Fruit fly (Drosophila melanogaster) whole organism, embryonic: Measurements from ENCODE around the gene Oatp33Eb.

Experiments used
- Blimp-1 ChIP-seq: fragments of 200-800 bp; sonication (Bioruptor generic); optimal IDR thresholded peaks from 3 replicates; lab custom pipeline; 2018; ENCODE audit warnings: missing biosample characterization, missing genetic modification characterization, mild to moderate bottlenecking, moderate library complexity, missing genetic modification reagents
- CG10979 ChIP-seq: fragments of 200-800 bp; sonication (Bioruptor generic); optimal IDR thresholded peaks from 2 replicates; lab custom pipeline; 2018; ENCODE audit warnings: missing biosample characterization, mild to moderate bottlenecking, missing genetic modification characterization, moderate library complexity
- CG11723 ChIP-seq: fragments of 200-800 bp; sonication (Bioruptor generic); optimal IDR thresholded peaks from 2 replicates; lab custom pipeline; 2017; ENCODE audit warnings: missing biosample characterization, mild to moderate bottlenecking, missing genetic modification characterization
- CG12219 ChIP-seq: fragments of 200-800 bp; sonication (Bioruptor generic); optimal IDR thresholded peaks from 3 replicates; lab custom pipeline; 2018; ENCODE audit warnings: missing biosample characterization, mild to moderate bottlenecking, missing genetic modification characterization
- CG12769 ChIP-seq: fragments of 200-800 bp; sonication (Bioruptor generic); optimal IDR thresholded peaks from 2 replicates; lab custom pipeline; 2019; ENCODE audit warnings: missing biosample characterization, mild to moderate bottlenecking, missing genetic modification characterization, moderate library complexity
- CG14667 ChIP-seq: fragments of 200-800 bp; sonication (Bioruptor generic); IDR thresholded peaks from 2 replicates; pipeline ENCODE4 v1.3.6; 2022; ENCODE audit warnings: missing biosample characterization, missing genetic modification characterization
- CG15269 ChIP-seq: fragments of 200-800 bp; sonication (Bioruptor generic); optimal IDR thresholded peaks from 2 replicates; lab custom pipeline; 2018; ENCODE audit warnings: missing biosample characterization, mild to moderate bottlenecking, missing genetic modification characterization, moderate library complexity
- CG1529 ChIP-seq: fragments of 200-800 bp; sonication (Bioruptor generic); optimal IDR thresholded peaks from 3 replicates; lab custom pipeline; 2018; ENCODE audit warnings: missing biosample characterization, missing genetic modification characterization
- CG2116 ChIP-seq: fragments of 200-800 bp; sonication (Bioruptor generic); optimal IDR thresholded peaks from 3 replicates; lab custom pipeline; 2018; ENCODE audit warnings: missing biosample characterization, mild to moderate bottlenecking, missing genetic modification characterization
- CG2199 ChIP-seq: fragments of 200-800 bp; sonication (Bioruptor generic); IDR thresholded peaks from 3 replicates; pipeline ENCODE4 v1.3.6; 2022; ENCODE audit warnings: missing biosample characterization, missing genetic modification characterization
- CG2678 ChIP-seq: fragments of 200-800 bp; sonication (Bioruptor generic); optimal IDR thresholded peaks from 3 replicates; lab custom pipeline; 2019; ENCODE audit warnings: missing biosample characterization, mild to moderate bottlenecking, missing genetic modification characterization, moderate library complexity
- CG33557 ChIP-seq: fragments of 200-800 bp; sonication (Bioruptor generic); optimal IDR thresholded peaks from 2 replicates; lab custom pipeline; 2019; ENCODE audit warnings: missing biosample characterization, mild to moderate bottlenecking, missing genetic modification characterization, moderate library complexity
- CG3726 ChIP-seq: fragments of 200-800 bp; sonication (Bioruptor generic); IDR thresholded peaks from 3 replicates; pipeline ENCODE4, ENCODE4 v1.3.6; 2022; ENCODE audit warnings: missing biosample characterization, missing genetic modification characterization
- CG4707 ChIP-seq: fragments of 200-800 bp; sonication (Bioruptor generic); optimal IDR thresholded peaks from 2 replicates; lab custom pipeline; 2018; ENCODE audit warnings: missing biosample characterization, mild to moderate bottlenecking, missing genetic modification characterization, moderate library complexity
- CG6813 ChIP-seq: fragments of 200-800 bp; sonication (Bioruptor generic); optimal IDR thresholded peaks from 2 replicates; lab custom pipeline; 2017; ENCODE audit warnings: missing biosample characterization, missing genetic modification characterization, mild to moderate bottlenecking, moderate library complexity, missing genetic modification reagents
- CG8281 ChIP-seq: fragments of 200-800 bp; sonication (Bioruptor generic); optimal IDR thresholded peaks from 2 replicates; lab custom pipeline; 2018; ENCODE audit warnings: missing biosample characterization, mild to moderate bottlenecking, missing genetic modification characterization, moderate library complexity
- CG8359 ChIP-seq: fragments of 200-800 bp; sonication (Bioruptor generic); optimal IDR thresholded peaks from 2 replicates; lab custom pipeline; 2017; ENCODE audit warnings: missing biosample characterization, mild to moderate bottlenecking, missing genetic modification characterization, borderline replicate concordance
- CoRest ChIP-seq: fragments of 200-800 bp; sonication (Bioruptor generic); optimal IDR thresholded peaks from 3 replicates; lab custom pipeline; 2018; ENCODE audit warnings: missing biosample characterization, mild to moderate bottlenecking, missing genetic modification characterization, moderate library complexity
- D19A ChIP-seq: fragments of 200-800 bp; optimal IDR thresholded peaks from 3 replicates; lab custom pipeline; 2019; ENCODE audit warnings: missing biosample characterization, mild to moderate bottlenecking, missing genetic modification characterization, moderate library complexity
- Dad ChIP-seq: fragments of 200-800 bp; sonication (Bioruptor generic); optimal IDR thresholded peaks from 3 replicates; lab custom pipeline; 2016; ENCODE audit warnings: missing biosample characterization, missing genetic modification characterization
- Drgx ChIP-seq: fragments of 200-800 bp; sonication (Bioruptor generic); IDR thresholded peaks from 2 replicates; pipeline ENCODE4 v1.3.6; 2022; ENCODE audit warnings: missing biosample characterization, missing genetic modification characterization
- E2f1 ChIP-seq: fragments of 200-800 bp; sonication (Bioruptor generic); IDR thresholded peaks from 2 replicates; pipeline ENCODE4 v1.3.6; 2022; ENCODE audit warnings: missing biosample characterization, missing genetic modification characterization
- Fer1 ChIP-seq: fragments of 200-800 bp; sonication (Bioruptor generic); optimal IDR thresholded peaks from 2 replicates; lab custom pipeline; 2017; ENCODE audit warnings: missing biosample characterization, mild to moderate bottlenecking, missing genetic modification characterization
- Fer3 ChIP-seq: fragments of 200-800 bp; sonication (Bioruptor generic); optimal IDR thresholded peaks from 2 replicates; lab custom pipeline; 2018; ENCODE audit warnings: missing biosample characterization, mild to moderate bottlenecking, missing genetic modification characterization, moderate library complexity
- H15 ChIP-seq: fragments of 200-800 bp; sonication (Bioruptor generic); IDR thresholded peaks from 3 replicates; pipeline ENCODE4 v1.3.6; 2022; ENCODE audit warnings: missing biosample characterization, missing genetic modification characterization
- Optix ChIP-seq: fragments of 200-800 bp; sonication (Bioruptor generic); IDR thresholded peaks from 3 replicates; pipeline ENCODE4 v1.3.6; 2022; ENCODE audit warnings: missing biosample characterization, missing genetic modification characterization
- PHDP ChIP-seq: fragments of 200-800 bp; sonication (Bioruptor generic); optimal IDR thresholded peaks from 3 replicates; lab custom pipeline; 2018; ENCODE audit warnings: missing biosample characterization, mild to moderate bottlenecking, missing genetic modification characterization, moderate library complexity
- Rfx ChIP-seq: fragments of 200-800 bp; sonication (Bioruptor generic); IDR thresholded peaks from 2 replicates; pipeline ENCODE4 v1.3.6; 2022; ENCODE audit warnings: missing biosample characterization, missing genetic modification characterization
- Taf1 ChIP-seq: fragments of 200-800 bp; sonication (Bioruptor generic); IDR thresholded peaks from 2 replicates; pipeline ENCODE4 v1.3.6; 2022; ENCODE audit warnings: missing biosample characterization, missing genetic modification characterization
- al ChIP-seq: fragments of 200-800 bp; sonication (Bioruptor generic); IDR thresholded peaks from 2 replicates; pipeline ENCODE4 v1.3.6; 2022; ENCODE audit warnings: missing biosample characterization, missing genetic modification characterization
- ato ChIP-seq: fragments of 200-800 bp; sonication (Bioruptor generic); IDR thresholded peaks from 2 replicates; pipeline ENCODE4 v1.3.6; 2022; ENCODE audit warnings: missing biosample characterization, missing genetic modification characterization; ENCODE audit not compliant: partially characterized antibody
- bab2 ChIP-seq: fragments of 200-800 bp; sonication (Bioruptor generic); optimal IDR thresholded peaks from 2 replicates; lab custom pipeline; 2016; ENCODE audit warnings: missing biosample characterization, missing genetic modification characterization
- bsh ChIP-seq, 2 experiments: fragments of 200-800 bp; sonication (Bioruptor generic); optimal IDR thresholded peaks; 2 replicates each; lab custom pipeline; 2017 to 2018; ENCODE audit warnings: mild to moderate bottlenecking in 2 of 2, missing biosample characterization in 2 of 2, missing genetic modification characterization in 2 of 2, moderate library complexity in 1 of 2
- dan ChIP-seq: fragments of 200-800 bp; sonication (Bioruptor generic); IDR thresholded peaks from 2 replicates; pipeline ENCODE4 v1.3.6; 2022; ENCODE audit warnings: missing biosample characterization, missing genetic modification characterization
- dmrt99B ChIP-seq: fragments of 200-800 bp; sonication (Bioruptor generic); optimal IDR thresholded peaks from 2 replicates; lab custom pipeline; 2018; ENCODE audit warnings: missing biosample characterization, mild to moderate bottlenecking, missing genetic modification characterization, moderate library complexity
- ems ChIP-seq: fragments of 200-800 bp; sonication (Bioruptor generic); optimal IDR thresholded peaks from 3 replicates; lab custom pipeline; 2016; ENCODE audit warnings: missing biosample characterization, missing genetic modification characterization
- fd96Cb ChIP-seq: fragments of 200-800 bp; sonication (Bioruptor generic); optimal IDR thresholded peaks from 2 replicates; lab custom pipeline; 2018; ENCODE audit warnings: missing biosample characterization, mild to moderate bottlenecking, missing genetic modification characterization, moderate library complexity
- gro ChIP-seq: fragments of 200-800 bp; sonication (Bioruptor generic); optimal IDR thresholded peaks from 2 replicates; lab custom pipeline; 2016; ENCODE audit warnings: missing biosample characterization, missing genetic modification characterization
- her ChIP-seq: fragments of 200-800 bp; sonication (Bioruptor generic); optimal IDR thresholded peaks from 2 replicates; lab custom pipeline; 2016; ENCODE audit warnings: missing biosample characterization, missing genetic modification characterization
- insv ChIP-seq, 2 experiments: fragments of 200-800 bp; sonication (Bioruptor generic); optimal IDR thresholded peaks; 3 replicates each; lab custom pipeline; 2016 to 2018; ENCODE audit warnings: missing biosample characterization in 2 of 2, missing genetic modification characterization in 2 of 2
- luna ChIP-seq: fragments of 200-800 bp; sonication (Bioruptor generic); optimal IDR thresholded peaks from 2 replicates; lab custom pipeline; 2016; ENCODE audit warnings: missing biosample characterization, missing genetic modification characterization
- mirr ChIP-seq: fragments of 200-800 bp; sonication (Bioruptor generic); optimal IDR thresholded peaks from 3 replicates; lab custom pipeline; 2018; ENCODE audit warnings: missing biosample characterization, mild to moderate bottlenecking, missing genetic modification characterization
- nau ChIP-seq: fragments of 200-800 bp; sonication (Bioruptor generic); optimal IDR thresholded peaks from 3 replicates; lab custom pipeline; 2017; ENCODE audit warnings: missing biosample characterization, mild to moderate bottlenecking, missing genetic modification characterization, missing genetic modification reagents
- pnt ChIP-seq: fragments of 200-800 bp; sonication (Bioruptor generic); optimal IDR thresholded peaks from 3 replicates; lab custom pipeline; 2016; ENCODE audit warnings: missing biosample characterization, missing genetic modification characterization
- row ChIP-seq: fragments of 200-800 bp; sonication (Bioruptor generic); IDR thresholded peaks from 3 replicates; pipeline ENCODE4 v1.3.6; 2022; ENCODE audit warnings: missing biosample characterization, missing genetic modification characterization
- run ChIP-seq: fragments of 200-800 bp; sonication (Bioruptor generic); optimal IDR thresholded peaks from 3 replicates; lab custom pipeline; 2018; ENCODE audit warnings: missing biosample characterization, mild to moderate bottlenecking, missing genetic modification characterization
- tap ChIP-seq: fragments of 200-800 bp; optimal IDR thresholded peaks from 3 replicates; lab custom pipeline; 2019; ENCODE audit warnings: missing biosample characterization, mild to moderate bottlenecking, missing genetic modification characterization, moderate library complexity
- zfh1 ChIP-seq: fragments of 200-800 bp; sonication (Bioruptor generic); IDR thresholded peaks from 3 replicates; pipeline ENCODE4 v1.3.6; 2022; ENCODE audit warnings: missing biosample characterization, missing genetic modification characterization

The Oatp33Eb gene

DNA sequence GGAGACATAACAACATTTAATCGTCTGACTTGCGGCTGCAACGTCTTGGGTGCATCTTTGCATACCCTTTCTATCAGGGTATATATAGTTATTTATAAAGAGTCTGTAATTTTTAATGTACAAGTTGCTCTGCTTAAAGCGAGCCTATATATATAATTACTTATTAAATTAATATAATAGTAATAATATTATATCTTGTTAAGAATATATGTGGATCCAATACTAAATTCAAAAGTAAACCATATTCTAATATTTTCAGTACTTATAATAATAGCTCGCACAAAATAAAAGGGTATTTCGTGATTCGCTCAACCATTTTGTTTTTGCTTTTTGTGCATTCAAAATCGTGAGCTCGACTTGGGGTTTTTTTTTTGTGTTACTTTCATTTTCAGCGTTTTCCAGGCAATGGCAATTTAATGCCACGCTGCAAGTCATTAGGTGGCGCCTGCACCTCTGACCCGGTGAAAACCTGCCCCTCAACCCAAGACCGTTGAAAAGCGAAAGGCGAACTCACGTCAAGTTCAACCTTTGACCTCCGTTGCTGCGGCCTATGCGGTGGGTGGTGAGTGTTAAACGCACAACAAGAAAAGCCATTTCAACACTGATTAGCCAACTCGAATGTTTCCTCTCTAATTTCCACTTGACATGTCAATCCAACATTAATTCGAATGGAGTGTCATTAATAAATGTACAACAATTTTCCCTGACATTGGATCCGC lies 37.8 kb downstream of the Oatp33Eb start (continued):
- TF ChIP-seq CG33557 (GFP tag; lab: Kevin White, UChicago) (no peak), dmrt99B (peak; percentile 45), zfh1 (GFP tag; lab: Robert Waterston, UW) (0 out of 3 replicates have a peak, but pooled peaks have one; percentile 24), Taf1 (no peak), pnt (GFP tag; lab: Kevin White, UChicago) (no peak), CG2678 (tag; lab: Kevin White, UChicago) (peak; percentile 24), row (GFP tag; lab: Robert Waterston, UW) (0 out of 3 replicates have a peak, but pooled peaks have one; percentile 21), tap (tag; lab: Kevin White, UChicago) (no peak), CG15269 (peak; percentile 2)

DNA sequence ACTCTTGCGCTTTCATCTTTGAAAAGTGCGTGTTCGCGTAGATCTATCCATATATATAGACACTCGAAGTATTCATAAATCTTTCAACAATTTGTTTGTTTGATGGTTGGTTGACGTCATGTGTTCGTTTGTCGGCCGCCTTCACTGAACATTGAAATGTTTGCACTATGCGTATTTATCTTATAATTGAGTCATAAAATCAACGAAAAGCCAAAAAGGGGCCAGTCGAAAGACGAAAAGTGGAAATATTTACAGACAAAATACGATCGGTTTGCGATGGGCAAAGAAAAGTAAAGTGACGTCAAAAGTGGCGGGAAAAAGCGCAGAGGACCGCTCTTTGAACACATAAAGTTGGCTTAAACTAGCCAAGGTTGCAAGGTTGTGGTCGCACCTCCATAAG lies 39.0 kb downstream of the Oatp33Eb start:
- peak; percentile 52 for TF ChIP-seq Blimp-1 (GFP tag; lab: Kevin White, UChicago)
- peak; percentile 15 for TF ChIP-seq Fer3 (tag; lab: Kevin White, UChicago)
- no peak for TF ChIP-seq ems (GFP tag; lab: Kevin White, UChicago)
- TF ChIP-seq CG11723 (GFP tag; lab: Kevin White, UChicago) = peak; percentile 0
- TF ChIP-seq luna (GFP tag; lab: Kevin White, UChicago) = no peak
- TF ChIP-seq CG12769 = peak; percentile 50
- no peak for TF ChIP-seq mirr (GFP tag; lab: Kevin White, UChicago)
- no peak for TF ChIP-seq Drgx (GFP tag; lab: Robert Waterston, UW)
- TF ChIP-seq insv (GFP tag; optimal IDR thresholded peaks at IDR 0.05; lab: Kevin White, UChicago) = no peak
- TF ChIP-seq dan (GFP tag; lab: Robert Waterston, UW) = no peak
- no peak for TF ChIP-seq CG14667
- no peak for TF ChIP-seq Dad (GFP tag; lab: Kevin White, UChicago)
- TF ChIP-seq CG8359 (GFP tag; lab: Kevin White, UChicago) = peak; percentile 39
- peak; percentile 26 for TF ChIP-seq CG8281 (tag; lab: Kevin White, UChicago)
- TF ChIP-seq CG1529 (GFP tag; lab: Kevin White, UChicago) = peak; percentile 56
- peak; percentile 69 for TF ChIP-seq CG6813 (GFP tag; lab: Kevin White, UChicago)
- no peak for TF ChIP-seq E2f1 (GFP tag; lab: Robert Waterston, UW)
- peak; percentile 3 for TF ChIP-seq her (GFP tag; lab: Kevin White, UChicago)
- TF ChIP-seq CG15269 = peak; percentile 17
- no peak for TF ChIP-seq fd96Cb (tag; lab: Kevin White, UChicago)
- peak; percentile 68 for TF ChIP-seq nau (GFP tag; lab: Kevin White, UChicago)
- peak; percentile 62 for TF ChIP-seq PHDP (tag; lab: Kevin White, UChicago)
- no peak for TF ChIP-seq al (GFP tag; lab: Robert Waterston, UW)
- TF ChIP-seq Rfx = peak; percentile 19; the same call in 1 of the 2 replicates
- TF ChIP-seq bsh (GFP tag; optimal IDR thresholded peaks at IDR 0.05; lab: Kevin White, UChicago) = peak in 1 of 2 experiments; percentile 62
- TF ChIP-seq CoRest (tag; lab: Kevin White, UChicago) = peak; percentile 10
- TF ChIP-seq CG10979 (tag; lab: Kevin White, UChicago) = peak; percentile 26
- peak; percentile 44 for TF ChIP-seq Fer1
- peak; percentile 44 for TF ChIP-seq CG12219 (GFP tag; lab: Kevin White, UChicago)
- TF ChIP-seq ato = no peak
- no peak for TF ChIP-seq Optix (GFP tag; lab: Robert Waterston, UW)
- TF ChIP-seq CG4707 (GFP tag; lab: Kevin White, UChicago) = peak; percentile 75
- TF ChIP-seq bab2 (GFP tag; lab: Kevin White, UChicago) = peak; percentile 2
- TF ChIP-seq gro (GFP tag; lab: Kevin White, UChicago) = no peak
- no peak for TF ChIP-seq CG2199 (GFP tag; lab: Robert Waterston, UW)
- TF ChIP-seq run (tag; lab: Kevin White, UChicago) = peak; percentile 43
- peak; percentile 22 for TF ChIP-seq CG2116 (GFP tag; lab: Kevin White, UChicago)
- TF ChIP-seq H15 = no peak
- TF ChIP-seq CG3726 (GFP tag; lab: Robert Waterston, UW) = no peak
- peak; percentile 32 for TF ChIP-seq D19A
